Worm (Caenorhabditis elegans): ENCODE measurements around the gene T12D8.9.

The T12D8.9 gene

ce11 chrIII:13643534-13643933 is 26.6 kb downstream of the T12D8.9 start, which contains the start of the genes drr-2 and set-16 (continued):
- TF ChIP-seq spr-3 (GFP tag; optimal IDR thresholded peaks at IDR 0.05) (peak; percentile 97), nhr-42 (GFP tag; IDR thresholded peaks at IDR 0.05) (peak; percentile 98), ztf-11 (tag; optimal IDR thresholded peaks at IDR 0.05) (peak; percentile 20), mdt-29 (GFP tag; IDR thresholded peaks at IDR 0.05) (peak; percentile 98), ceh-28 (tag; optimal IDR thresholded peaks at IDR 0.05) (peak; percentile 81), lin-13 (GFP tag; optimal IDR thresholded peaks at IDR 0.05) (peak; percentile 99), sdz-12 (GFP tag; optimal IDR thresholded peaks at IDR 0.05) (peak; percentile 12), tag-97 (GFP tag; IDR thresholded peaks at IDR 0.05) (0 out of 2 replicates have a peak, but pooled peaks have one; percentile 71), spr-1 (tag; optimal IDR thresholded peaks at IDR 0.05) (peak; percentile 96), hmg-1.1 (GFP tag; IDR thresholded peaks at IDR 0.05) (peak; percentile 99), ces-1 (GFP tag; optimal IDR thresholded peaks at IDR 0.05) (peak; percentile 87), Y105C5A.15 (GFP tag; IDR thresholded peaks at IDR 0.05) (peak; percentile 66; the same call in 1 of the 2 replicates), zip-2 (tag; optimal IDR thresholded peaks at IDR 0.05) (peak; percentile 83), snpc-4 (tag; optimal IDR thresholded peaks at IDR 0.05) (no peak), dmd-6 (GFP tag; IDR thresholded peaks at IDR 0.05) (peak; percentile 99), R02D3.7 (tag; optimal IDR thresholded peaks at IDR 0.05) (peak; percentile 3), pqm-1 (tag; optimal IDR thresholded peaks at IDR 0.05) (no peak), dmd-9 (GFP tag; IDR thresholded peaks at IDR 0.05) (peak; percentile 98), T26A8.4 (GFP tag; IDR thresholded peaks at IDR 0.05) (peak; percentile 99), F49E8.2 (tag; optimal IDR thresholded peaks at IDR 0.05; ENCODE audit: borderline replicate concordance) (peak; percentile 98), lin-39 (tag; optimal IDR thresholded peaks at IDR 0.05) (no peak), nhr-237 (tag; optimal IDR thresholded peaks at IDR 0.05) (peak; percentile 67), mep-1 (tag; optimal IDR thresholded peaks at IDR 0.05) (peak; percentile 99), set-16 (GFP tag; IDR thresholded peaks at IDR 0.05) (peak; percentile 85), aly-2 (tag; optimal IDR thresholded peaks at IDR 0.05) (no peak), ama-1 (optimal IDR thresholded peaks at IDR 0.05) (peak; percentile 45), gei-8 (GFP tag; optimal IDR thresholded peaks at IDR 0.05) (peak; percentile 87), nhr-28 (tag; optimal IDR thresholded peaks at IDR 0.05) (peak; percentile 97), lin-1 (GFP tag; IDR thresholded peaks at IDR 0.05) (peak; percentile 98), nhr-6 (tag; optimal IDR thresholded peaks at IDR 0.05) (peak; percentile 99), daf-19 (GFP tag; conservative IDR thresholded peaks at IDR 0.05) (no peak), skn-1 (tag; optimal IDR thresholded peaks at IDR 0.05) (peak; percentile 79), Y75B8A.6 (GFP tag; IDR thresholded peaks at IDR 0.05) (peak; percentile 97), fkh-10 (GFP tag; optimal IDR thresholded peaks at IDR 0.05) (peak; percentile 92), ZK546.5 (tag; optimal IDR thresholded peaks at IDR 0.05) (peak in 1 of 2 experiments; percentile 86), mxl-3 (GFP tag; optimal IDR thresholded peaks at IDR 0.05) (peak; percentile 96), pha-4 (GFP tag; IDR thresholded peaks at IDR 0.05) (peak; percentile 99), pha-4 (tag; optimal IDR thresholded peaks at IDR 0.05) (no peak), daf-8 (GFP tag; IDR thresholded peaks at IDR 0.05) (no peak), rbr-2 (tag; optimal IDR thresholded peaks at IDR 0.05) (peak; percentile 98), lir-3 (tag; optimal IDR thresholded peaks at IDR 0.05) (peak; percentile 81), nhr-76 (tag; optimal IDR thresholded peaks at IDR 0.05) (peak; percentile 77), php-3 (GFP tag; IDR thresholded peaks at IDR 0.05) (peak; percentile 93), ceh-20 (GFP tag; IDR thresholded peaks at IDR 0.05) (peak; percentile 99), aha-1 (tag) (peak; percentile 100), unc-62 (GFP tag; optimal IDR thresholded peaks at IDR 0.05 in 1 of 2) (peak in 1 of 2 experiments; percentile 98), unc-62 (tag; optimal IDR thresholded peaks at IDR 0.05) (no peak), unc-39 (tag; optimal IDR thresholded peaks at IDR 0.05) (no peak), lin-29 (GFP tag; IDR thresholded peaks at IDR 0.05) (peak; percentile 98), daf-16 (GFP tag; optimal IDR thresholded peaks at IDR 0.05) (peak; percentile 87 to 97), daf-16 (tag; optimal IDR thresholded peaks at IDR 0.05) (peak; percentile 82), Y48G9A.11 (GFP tag; IDR thresholded peaks at IDR 0.05) (peak; percentile 89), egl-43 (GFP tag; IDR thresholded peaks at IDR 0.05) (peak; percentile 97), madf-9 (GFP tag; conservative IDR thresholded peaks at IDR 0.05) (peak; percentile 96)
